Worm (Caenorhabditis elegans) whole organism, L1 larva: ENCODE data around the gene srt-40.
A peak's percentile ranks its signal among the peaks of the same experiment; 100 is the strongest.

Experiments used
- C04F5.9 ChIP-seq: sonication (generic microtip); optimal IDR thresholded peaks from 2 replicates; lab custom pipeline; 2016; ENCODE audit warnings: missing genetic modification characterization, missing compliant biosample characterization
- Y116A8C.19 ChIP-seq: sonication (generic microtip); optimal IDR thresholded peaks from 2 replicates; lab custom pipeline; 2016; ENCODE audit warnings: missing compliant biosample characterization, missing genetic modification characterization, borderline replicate concordance
- aly-2 ChIP-seq: fragments of 150-350 bp; optimal IDR thresholded peaks from 2 replicates; lab custom pipeline; 2014; ENCODE audit warnings: missing biosample characterization, missing genetic modification characterization
- ama-1 ChIP-seq: fragments of 150-350 bp; optimal IDR thresholded peaks from 2 replicates; lab custom pipeline; 2014
- blmp-1 ChIP-seq: fragments of 150-350 bp; optimal IDR thresholded peaks from 2 replicates; lab custom pipeline; 2014; ENCODE audit warnings: missing biosample characterization, missing genetic modification characterization
- ceh-63 ChIP-seq: fragments of 200-800 bp; sonication (Bioruptor generic); optimal IDR thresholded peaks from 2 replicates; lab custom pipeline; 2018; ENCODE audit warnings: mild to moderate bottlenecking, missing genetic modification characterization, missing compliant biosample characterization
- ceh-82 ChIP-seq, 3 experiments: fragments of 150-350 bp in 1 of 3; sonication (generic microtip) in 2 of 3; optimal IDR thresholded peaks; 2 replicates each; lab custom pipeline; 2014 to 2017; ENCODE audit warnings: missing biosample characterization in 3 of 3, missing genetic modification characterization in 3 of 3
- ceh-88 ChIP-seq: fragments of 200-800 bp; sonication (Bioruptor generic); IDR thresholded peaks from 2 replicates; pipeline ENCODE4 v1.3.6; 2022; ENCODE audit warnings: missing genetic modification characterization, missing compliant biosample characterization
- ceh-90 ChIP-seq: sonication (generic microtip); optimal IDR thresholded peaks from 2 replicates; lab custom pipeline; 2016; ENCODE audit warnings: missing genetic modification characterization, missing compliant biosample characterization
- dpl-1 ChIP-seq, 3 experiments: fragments of 150-350 bp in 2 of 3; sonication (generic microtip) in 1 of 3; optimal IDR thresholded peaks; 2 replicates each; lab custom pipeline; 2014 to 2017; ENCODE audit warnings: missing biosample characterization in 3 of 3, missing genetic modification characterization in 3 of 3, missing genetic modification reagents in 3 of 3
- dsc-1 ChIP-seq: sonication (generic microtip); optimal IDR thresholded peaks from 2 replicates; lab custom pipeline; 2016; ENCODE audit warnings: mild to moderate bottlenecking, missing genetic modification characterization, missing compliant biosample characterization
- efl-1 ChIP-seq, 4 experiments: fragments of 150-350 bp; optimal IDR thresholded peaks in 3 of 4; peaks in 1 of 4; 1 replicate in 1 of 4; 2 replicates in 3 of 4; lab custom pipeline; 2014; ENCODE audit warnings: missing biosample characterization in 2 of 4, missing genetic modification characterization in 2 of 4, missing genetic modification reagents in 2 of 4
- efl-3 ChIP-seq: fragments of 200-800 bp; sonication (Bioruptor generic); optimal IDR thresholded peaks from 2 replicates; lab custom pipeline; 2018; ENCODE audit warnings: mild to moderate bottlenecking, missing genetic modification characterization, missing compliant biosample characterization
- egl-13 ChIP-seq: sonication (generic microtip); optimal IDR thresholded peaks from 2 replicates; lab custom pipeline; 2016; ENCODE audit warnings: missing genotype, missing genetic modification reagents, missing genetic modification characterization, missing compliant biosample characterization
- elt-2 ChIP-seq: sonication (generic microtip); optimal IDR thresholded peaks from 2 replicates; lab custom pipeline; 2016; ENCODE audit warnings: missing genetic modification characterization, mild to moderate bottlenecking, inconsistent platforms, missing compliant biosample characterization, missing genetic modification reagents
- ets-5 ChIP-seq: fragments of 200-800 bp; sonication (Bioruptor generic); IDR thresholded peaks from 2 replicates; pipeline ENCODE4 v1.3.6; 2022; ENCODE audit warnings: missing genetic modification characterization, missing compliant biosample characterization
- fkh-10 ChIP-seq: sonication (generic microtip); optimal IDR thresholded peaks from 2 replicates; lab custom pipeline; 2017; ENCODE audit warnings: missing biosample characterization, missing genetic modification reagents, missing genetic modification characterization
- fkh-4 ChIP-seq: sonication (generic microtip); optimal IDR thresholded peaks from 2 replicates; lab custom pipeline; 2016; ENCODE audit warnings: missing compliant biosample characterization, missing genetic modification characterization, borderline replicate concordance
- fos-1 ChIP-seq: fragments of 150-350 bp; optimal IDR thresholded peaks from 2 replicates; lab custom pipeline; 2014; ENCODE audit warnings: missing biosample characterization, missing genetic modification characterization
- hlh-17 ChIP-seq: fragments of 200-800 bp; sonication (Bioruptor generic); optimal IDR thresholded peaks from 2 replicates; lab custom pipeline; 2018; ENCODE audit warnings: missing genetic modification characterization, mild to moderate bottlenecking, missing compliant biosample characterization, moderate library complexity, borderline replicate concordance
- hpl-2 ChIP-seq: fragments of 150-350 bp; optimal IDR thresholded peaks from 2 replicates; lab custom pipeline; 2014; ENCODE audit warnings: missing biosample characterization, missing genetic modification reagents, missing genetic modification characterization
- irx-1 ChIP-seq: sonication (generic microtip); optimal IDR thresholded peaks from 2 replicates; lab custom pipeline; 2016; ENCODE audit warnings: missing genetic modification characterization, missing compliant biosample characterization
- jun-1 ChIP-seq: fragments of 150-350 bp; optimal IDR thresholded peaks from 2 replicates; lab custom pipeline; 2014; ENCODE audit warnings: missing biosample characterization, missing genetic modification reagents, missing genetic modification characterization
- lin-13 ChIP-seq: fragments of 150-350 bp; optimal IDR thresholded peaks from 2 replicates; lab custom pipeline; 2014; ENCODE audit warnings: missing biosample characterization, missing genetic modification reagents, missing genetic modification characterization
- lin-39 ChIP-seq: fragments of 150-350 bp; optimal IDR thresholded peaks from 2 replicates; lab custom pipeline; 2014; ENCODE audit warnings: missing biosample characterization, missing genetic modification reagents, missing genetic modification characterization
- lir-3 ChIP-seq: sonication (generic microtip); optimal IDR thresholded peaks from 2 replicates; lab custom pipeline; 2016; ENCODE audit warnings: mild to moderate bottlenecking, missing genetic modification characterization, moderate library complexity, missing compliant biosample characterization; ENCODE audit not compliant: poor library complexity
- mdl-1 ChIP-seq, 2 experiments: fragments of 150-350 bp; optimal IDR thresholded peaks; 2 replicates each; lab custom pipeline; 2014 to 2017; ENCODE audit warnings: missing biosample characterization in 2 of 2, missing genetic modification characterization in 2 of 2, inconsistent platforms in 1 of 2
- mef-2 ChIP-seq: fragments of 150-350 bp; optimal IDR thresholded peaks from 2 replicates; lab custom pipeline; 2014; ENCODE audit warnings: missing biosample characterization, missing genetic modification characterization
- nhr-11 ChIP-seq: fragments of 150-350 bp; optimal IDR thresholded peaks from 2 replicates; lab custom pipeline; 2014; ENCODE audit warnings: missing biosample characterization, missing genetic modification characterization
- nhr-12 ChIP-seq: sonication (generic microtip); optimal IDR thresholded peaks from 2 replicates; lab custom pipeline; 2017; ENCODE audit warnings: missing biosample characterization, missing genetic modification characterization
- nhr-19 ChIP-seq: fragments of 200-800 bp; sonication (Bioruptor generic); conservative IDR thresholded peaks from 2 replicates; pipeline ENCODE4 v1.3.6; 2022; ENCODE audit warnings: missing genetic modification characterization, missing compliant biosample characterization
- nhr-20 ChIP-seq: sonication (generic microtip); optimal IDR thresholded peaks from 2 replicates; lab custom pipeline; 2016; ENCODE audit warnings: mild to moderate bottlenecking, missing genetic modification characterization, missing compliant biosample characterization
- nhr-237 ChIP-seq: fragments of 150-350 bp; optimal IDR thresholded peaks from 2 replicates; lab custom pipeline; 2014; ENCODE audit warnings: missing biosample characterization, missing genetic modification characterization
- nhr-28 ChIP-seq: fragments of 150-350 bp; optimal IDR thresholded peaks from 2 replicates; lab custom pipeline; 2014; ENCODE audit warnings: missing biosample characterization, missing genetic modification characterization
- nhr-47 ChIP-seq: sonication (generic microtip); optimal IDR thresholded peaks from 2 replicates; lab custom pipeline; 2016; ENCODE audit warnings: mild to moderate bottlenecking, missing genetic modification characterization, moderate library complexity, missing compliant biosample characterization
- nhr-77 ChIP-seq: fragments of 150-350 bp; optimal IDR thresholded peaks from 2 replicates; lab custom pipeline; 2014; ENCODE audit warnings: missing biosample characterization, missing genetic modification characterization
- nhr-84 ChIP-seq: sonication (generic microtip); optimal IDR thresholded peaks from 2 replicates; lab custom pipeline; 2017; ENCODE audit warnings: missing biosample characterization, missing genetic modification characterization
- pag-3 ChIP-seq: sonication (generic microtip); optimal IDR thresholded peaks from 2 replicates; lab custom pipeline; 2017; ENCODE audit warnings: missing genetic modification characterization, mild to moderate bottlenecking, missing compliant biosample characterization, antibody characterized with exemption, borderline replicate concordance; ENCODE audit not compliant: insufficient read depth
- rnt-1 ChIP-seq: sonication (generic microtip); optimal IDR thresholded peaks from 2 replicates; lab custom pipeline; 2016; ENCODE audit warnings: mild to moderate bottlenecking, missing genetic modification characterization, moderate library complexity, missing compliant biosample characterization
- snpc-4 ChIP-seq: fragments of 150-350 bp; optimal IDR thresholded peaks from 2 replicates; lab custom pipeline; 2014; ENCODE audit warnings: missing biosample characterization, missing genetic modification characterization
- sox-4 ChIP-seq: sonication (generic microtip); optimal IDR thresholded peaks from 2 replicates; lab custom pipeline; 2016; ENCODE audit warnings: missing genetic modification characterization, missing compliant biosample characterization
- sptf-1 ChIP-seq: fragments of 150-350 bp; optimal IDR thresholded peaks from 2 replicates; lab custom pipeline; 2014; ENCODE audit warnings: missing biosample characterization, missing genetic modification characterization
- swsn-7 ChIP-seq: sonication (generic microtip); optimal IDR thresholded peaks from 2 replicates; lab custom pipeline; 2016; ENCODE audit warnings: missing genetic modification characterization, missing compliant biosample characterization
- tbx-2 ChIP-seq: sonication (generic microtip); optimal IDR thresholded peaks from 2 replicates; lab custom pipeline; 2016; ENCODE audit warnings: missing genetic modification characterization, missing compliant biosample characterization
- tlp-1 ChIP-seq: fragments of 150-350 bp; optimal IDR thresholded peaks from 2 replicates; lab custom pipeline; 2014; ENCODE audit warnings: missing biosample characterization, missing genetic modification characterization
- unc-130 ChIP-seq: fragments of 150-350 bp; optimal IDR thresholded peaks from 2 replicates; lab custom pipeline; 2017; ENCODE audit warnings: missing biosample characterization, missing genetic modification characterization, inconsistent platforms
- unc-30 ChIP-seq: sonication (generic microtip); optimal IDR thresholded peaks from 2 replicates; lab custom pipeline; 2017; ENCODE audit warnings: missing biosample characterization, missing genetic modification characterization
- unc-62 ChIP-seq: fragments of 150-350 bp; optimal IDR thresholded peaks from 2 replicates; lab custom pipeline; 2014; ENCODE audit warnings: missing biosample characterization, missing genetic modification reagents, missing genetic modification characterization
- unc-98 ChIP-seq: fragments of 200-800 bp; sonication (Bioruptor generic); IDR thresholded peaks from 2 replicates; pipeline ENCODE4 v1.3.6; 2022; ENCODE audit warnings: missing genetic modification characterization, missing compliant biosample characterization
- vab-15 ChIP-seq: sonication (generic microtip); optimal IDR thresholded peaks from 2 replicates; lab custom pipeline; 2017; ENCODE audit warnings: missing genotype, mild to moderate bottlenecking, missing genetic modification characterization, missing compliant biosample characterization
- xbp-1 ChIP-seq: sonication (generic microtip); optimal IDR thresholded peaks from 2 replicates; lab custom pipeline; 2016; ENCODE audit warnings: missing genetic modification characterization, missing compliant biosample characterization
- zag-1 ChIP-seq: fragments of 150-350 bp; optimal IDR thresholded peaks from 2 replicates; lab custom pipeline; 2014; ENCODE audit warnings: missing biosample characterization, missing genetic modification characterization
- ztf-11 ChIP-seq, 2 experiments: sonication (generic microtip); optimal IDR thresholded peaks; 2 replicates each; lab custom pipeline; 2016 to 2017; ENCODE audit warnings: missing genetic modification characterization in 2 of 2, missing biosample characterization in 1 of 2, missing compliant biosample characterization in 1 of 2

Gene srt-40

DNA sequence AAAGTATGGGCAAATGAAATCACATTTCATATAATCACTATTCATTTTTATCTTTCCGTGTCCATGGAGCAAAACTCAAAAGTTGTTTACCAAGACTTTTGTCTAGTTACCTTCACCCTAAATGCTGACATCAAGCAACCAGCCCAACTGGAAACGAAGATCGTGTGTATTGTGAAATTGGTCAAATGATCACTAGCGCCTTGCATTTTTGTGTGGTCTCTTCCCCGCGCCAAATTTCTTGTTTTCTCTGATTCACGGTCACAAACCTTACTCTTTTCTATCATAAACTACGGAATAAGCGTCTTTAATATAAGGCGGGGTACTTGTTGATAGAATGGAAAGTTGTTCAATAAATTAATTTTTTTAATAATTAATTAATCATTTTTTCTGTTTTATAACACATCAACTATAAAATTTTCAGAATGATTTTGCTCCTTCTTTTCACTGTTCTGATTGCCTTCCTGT lies 44.1 kb upstream of the srt-40 start, which contains the start of gene cyp-33C7 (continued):
- TF ChIP-seq ztf-11 (tag; optimal IDR thresholded peaks at IDR 0.05; lab: Kevin White, UChicago) (no peak), mdl-1 (tag; optimal IDR thresholded peaks at IDR 0.05; lab: Kevin White, UChicago) (peak in 1 of 2 experiments; percentile 50), nhr-12 (tag; lab: Kevin White, UChicago) (no peak), fkh-4 (tag; lab: Kevin White, UChicago) (no peak), nhr-237 (tag; lab: Kevin White, UChicago) (no peak), mef-2 (tag; lab: Kevin White, UChicago) (no peak), efl-1 (optimal IDR thresholded peaks at IDR 0.05; lab: Kevin White, UChicago) (peak in 1 of 2 experiments; percentile 29), efl-1 (GFP tag; optimal IDR thresholded peaks at IDR 0.05 in 1 of 2; lab: Kevin White, UChicago) (peak in 1 of 2 experiments; percentile 52), pag-3 (tag; lab: Kevin White, UChicago) (no peak), unc-62 (no peak), sox-4 (tag; lab: Kevin White, UChicago) (no peak), vab-15 (no peak), unc-130 (no peak), nhr-77 (no peak), unc-30 (no peak), blmp-1 (peak; percentile 20), egl-13 (tag; lab: Kevin White, UChicago) (no peak), ceh-82 (tag; optimal IDR thresholded peaks at IDR 0.05; lab: Kevin White, UChicago) (peak in 1 of 3 experiments; percentile 26), dpl-1 (GFP tag; optimal IDR thresholded peaks at IDR 0.05; lab: Kevin White, UChicago) (peak in 2 of 3 experiments; percentile 11 to 33), hpl-2 (GFP tag; lab: Kevin White, UChicago) (no peak), lin-13 (no peak), elt-2 (peak; percentile 75), dsc-1 (tag; lab: Kevin White, UChicago) (no peak), Y116A8C.19 (tag; lab: Kevin White, UChicago) (no peak), efl-3 (no peak), irx-1 (no peak), tlp-1 (no peak), ceh-90 (no peak), nhr-20 (tag; lab: Kevin White, UChicago) (peak; percentile 89), lin-39 (tag; lab: Kevin White, UChicago) (no peak), aly-2 (tag; lab: Kevin White, UChicago) (no peak), nhr-84 (no peak), ama-1 (no peak), C04F5.9 (tag; lab: Kevin White, UChicago) (no peak), tbx-2 (tag; lab: Kevin White, UChicago) (peak; percentile 14), snpc-4 (tag; lab: Kevin White, UChicago) (no peak), swsn-7 (no peak), jun-1 (peak; percentile 46), nhr-19 (no peak), rnt-1 (tag; lab: Kevin White, UChicago) (no peak), xbp-1 (tag; lab: Kevin White, UChicago) (no peak), ceh-88 (GFP tag; lab: Robert Waterston, UW) (no peak), ceh-63 (no peak), lir-3 (tag; lab: Kevin White, UChicago) (no peak), sptf-1 (no peak), fos-1 (no peak), nhr-11 (tag; lab: Kevin White, UChicago) (no peak), fkh-10 (GFP tag; lab: Kevin White, UChicago) (no peak), unc-98 (GFP tag; lab: Robert Waterston, UW) (no peak), nhr-28 (no peak), hlh-17 (no peak), nhr-47 (tag; lab: Kevin White, UChicago) (no peak), zag-1 (tag; lab: Kevin White, UChicago) (no peak), ets-5 (GFP tag; lab: Robert Waterston, UW) (no peak)
